Fruit fly (Drosophila melanogaster): ENCODE measurements around the gene CG44140.
A peak's percentile ranks its signal among the peaks of the same experiment; 100 is the strongest.
"Not testable (repeated sequence)": the region's sequence is repeated elsewhere in the genome, so short reads cannot be mapped to it uniquely, and the experiment has no call there.

CG44140 gene

dm6 chr2L:15741418-15741817 is 47.1 kb upstream of the CG44140 start:
- no peak for TF ChIP-seq psq (GFP tag; optimal IDR thresholded peaks at IDR 0.05)
- TF ChIP-seq tai (GFP tag; optimal IDR thresholded peaks at IDR 0.05), result no peak
- TF ChIP-seq jim (GFP tag; optimal IDR thresholded peaks at IDR 0.05), result no peak
- no peak for TF ChIP-seq Dfd (GFP tag; optimal IDR thresholded peaks at IDR 0.05)
- TF ChIP-seq CG32264 (GFP tag; optimal IDR thresholded peaks at IDR 0.05), result no peak
- no peak for TF ChIP-seq N (GFP tag; optimal IDR thresholded peaks at IDR 0.05)
- TF ChIP-seq brk (GFP tag; optimal IDR thresholded peaks at IDR 0.05), result no peak
- TF ChIP-seq Myc (optimal IDR thresholded peaks at IDR 0.05), result no peak
- TF ChIP-seq Vsx2 (GFP tag; optimal IDR thresholded peaks at IDR 0.05; ENCODE audit: partially characterized antibody), result no peak
- no peak for TF ChIP-seq Mio (GFP tag; optimal IDR thresholded peaks at IDR 0.05)
- no peak for TF ChIP-seq br (GFP tag; optimal IDR thresholded peaks at IDR 0.05)
- no peak for TF ChIP-seq ey (GFP tag; optimal IDR thresholded peaks at IDR 0.05)
- TF ChIP-seq HLH106 (tag; optimal IDR thresholded peaks at IDR 0.05), result no peak

- TF ChIP-seq Sp1 (GFP tag; optimal IDR thresholded peaks at IDR 0.05), result no peak
- TF ChIP-seq lola (GFP tag; optimal IDR thresholded peaks at IDR 0.05), result no peak
- no peak for TF ChIP-seq Mio (GFP tag; optimal IDR thresholded peaks at IDR 0.05)
- no peak for TF ChIP-seq rgr (GFP tag; optimal IDR thresholded peaks at IDR 0.05)
- TF ChIP-seq Rel (GFP tag; optimal IDR thresholded peaks at IDR 0.05), result no peak
- TF ChIP-seq Rel (tag; optimal IDR thresholded peaks at IDR 0.05), result no peak
- no peak for TF ChIP-seq br (GFP tag; optimal IDR thresholded peaks at IDR 0.05)
- no peak for TF ChIP-seq OdsH (GFP tag; optimal IDR thresholded peaks at IDR 0.05)
- TF ChIP-seq psq (GFP tag; optimal IDR thresholded peaks at IDR 0.05), result no peak
Measured at dm6 chr2L:15740918-15741317, 46.6 kb upstream of the CG44140 start.

- TF ChIP-seq Hr83 (GFP tag; optimal IDR thresholded peaks at IDR 0.05; ENCODE audit: poor library complexity, severe bottlenecking) (no peak), HLH106 (tag; optimal IDR thresholded peaks at IDR 0.05) (no peak), Hnf4 (GFP tag; optimal IDR thresholded peaks at IDR 0.05) (no peak), Rel (GFP tag; optimal IDR thresholded peaks at IDR 0.05) (no peak), Rel (tag; optimal IDR thresholded peaks at IDR 0.05) (peak; percentile 34), br (GFP tag; optimal IDR thresholded peaks at IDR 0.05) (no peak), CrebA (GFP tag; optimal IDR thresholded peaks at IDR 0.05; ENCODE audit: borderline replicate concordance) (no peak), Jra (GFP tag; optimal IDR thresholded peaks at IDR 0.05) (no peak), Myc (optimal IDR thresholded peaks at IDR 0.05) (no peak)
Measured at dm6 chr2L:15735918-15736317, 41.6 kb upstream of the CG44140 start.

- TF ChIP-seq Hnf4 (GFP tag; optimal IDR thresholded peaks at IDR 0.05), result no peak
- no peak for TF ChIP-seq brk (GFP tag; optimal IDR thresholded peaks at IDR 0.05)
- TF ChIP-seq woc (GFP tag; optimal IDR thresholded peaks at IDR 0.05), result no peak
- no peak for TF ChIP-seq CG32264 (GFP tag; optimal IDR thresholded peaks at IDR 0.05)
- TF ChIP-seq OdsH (GFP tag; optimal IDR thresholded peaks at IDR 0.05), result no peak
- no peak for TF ChIP-seq GATAd (GFP tag; optimal IDR thresholded peaks at IDR 0.05)
- no peak for TF ChIP-seq ey (GFP tag; optimal IDR thresholded peaks at IDR 0.05)
- no peak for TF ChIP-seq rgr (GFP tag; optimal IDR thresholded peaks at IDR 0.05)
- TF ChIP-seq dl (GFP tag; optimal IDR thresholded peaks at IDR 0.05; ENCODE audit: insufficient read depth in 1 of 2, partially characterized antibody in 2 of 2), result no peak
- no peak for TF ChIP-seq h (GFP tag; optimal IDR thresholded peaks at IDR 0.05)
- TF ChIP-seq dmrt93B (GFP tag; optimal IDR thresholded peaks at IDR 0.05), result no peak
- TF ChIP-seq Hr78 (GFP tag; optimal IDR thresholded peaks at IDR 0.05), result no peak
- no peak for TF ChIP-seq Mio (GFP tag; optimal IDR thresholded peaks at IDR 0.05)
- TF ChIP-seq CrebA (GFP tag; optimal IDR thresholded peaks at IDR 0.05; ENCODE audit: borderline replicate concordance), result no peak
- TF ChIP-seq fru (GFP tag; optimal IDR thresholded peaks at IDR 0.05), result no peak
- no peak for TF ChIP-seq dsf (GFP tag; optimal IDR thresholded peaks at IDR 0.05; ENCODE audit: borderline replicate concordance)
- no peak for TF ChIP-seq Jra (GFP tag; optimal IDR thresholded peaks at IDR 0.05)
Measured at dm6 chr2L:15731687-15732086, 37.4 kb upstream of the CG44140 start.

dm6 chr2L:15718172-15718571 is 23.9 kb upstream of the CG44140 start, which contains the start of gene stol:
Gene stol (minus strand): TSS chr2L:15718272.
- TF ChIP-seq Mio, sv, OdsH (GFP tag; optimal IDR thresholded peaks at IDR 0.05): not testable (repeated sequence)
